Worm (Caenorhabditis elegans) whole organism, L4 larva: Measurements from ENCODE around the gene daf-38.

Experiments
- F10B5.3 ChIP-seq: sonication (generic microtip); optimal IDR thresholded peaks from 2 replicates; lab custom pipeline; 2016; ENCODE audit warnings: mild to moderate bottlenecking, missing genetic modification characterization, missing compliant biosample characterization
- F44E2.7 ChIP-seq: fragments of 200-800 bp; sonication (Bioruptor generic); IDR thresholded peaks from 2 replicates; pipeline ENCODE4 v2.1.2; 2022; ENCODE audit warnings: missing genetic modification characterization, missing compliant biosample characterization
- Y75B8A.6 ChIP-seq: fragments of 200-800 bp; sonication (Bioruptor generic); IDR thresholded peaks from 2 replicates; pipeline ENCODE4 v1.3.6; 2022; ENCODE audit warnings: missing genetic modification reagents, missing genetic modification characterization, missing compliant biosample characterization
- arid-1 ChIP-seq: fragments of 200-800 bp; sonication (Bioruptor generic); conservative IDR thresholded peaks from 2 replicates; pipeline ENCODE4 v1.3.6; 2022; ENCODE audit warnings: missing genetic modification reagents, missing genetic modification characterization, missing compliant biosample characterization
- hmg-1.1 ChIP-seq: fragments of 200-800 bp; sonication (Bioruptor generic); IDR thresholded peaks from 2 replicates; pipeline ENCODE4 v1.3.6; 2022; ENCODE audit warnings: missing genetic modification reagents, missing genetic modification characterization, missing compliant biosample characterization
- jun-1 ChIP-seq: fragments of 150-350 bp; optimal IDR thresholded peaks from 2 replicates; lab custom pipeline; 2014; ENCODE audit warnings: missing biosample characterization, missing genetic modification reagents, missing genetic modification characterization
- lin-15B ChIP-seq: fragments of 150-350 bp; sonication (generic microtip); optimal IDR thresholded peaks from 3 replicates; lab custom pipeline; 2014; ENCODE audit warnings: missing biosample characterization, missing genetic modification characterization
- nhr-102 ChIP-seq: sonication (generic microtip); optimal IDR thresholded peaks from 2 replicates; lab custom pipeline; 2016; ENCODE audit warnings: mild to moderate bottlenecking, missing genetic modification characterization, moderate library complexity, missing compliant biosample characterization
- nhr-41 ChIP-seq: fragments of 200-800 bp; sonication (Bioruptor generic); IDR thresholded peaks from 2 replicates; pipeline ENCODE4 v1.3.6; 2022; ENCODE audit warnings: missing genetic modification reagents, missing genetic modification characterization, missing compliant biosample characterization
- sdz-12 ChIP-seq: fragments of 200-800 bp; sonication (Bioruptor generic); optimal IDR thresholded peaks from 2 replicates; lab custom pipeline; 2018; ENCODE audit warnings: mild to moderate bottlenecking, missing genetic modification characterization, missing compliant biosample characterization
- spr-1 ChIP-seq: sonication (generic microtip); optimal IDR thresholded peaks from 2 replicates; lab custom pipeline; 2016; ENCODE audit warnings: mild to moderate bottlenecking, missing genetic modification characterization, missing compliant biosample characterization
- tag-97 ChIP-seq: fragments of 200-800 bp; sonication (Bioruptor generic); IDR thresholded peaks from 2 replicates; pipeline ENCODE4 v1.3.6; 2022; ENCODE audit warnings: missing genetic modification characterization, missing compliant biosample characterization
- zfp-3 ChIP-seq: fragments of 200-800 bp; sonication (Bioruptor generic); conservative IDR thresholded peaks from 2 replicates; pipeline ENCODE4 v1.3.6; 2022; ENCODE audit warnings: missing genetic modification reagents, missing genetic modification characterization, missing compliant biosample characterization
- ztf-7 ChIP-seq: fragments of 150-350 bp; optimal IDR thresholded peaks from 2 replicates; lab custom pipeline; 2014; ENCODE audit warnings: missing biosample characterization, missing genetic modification characterization

Gene daf-38

ce11 chrIV:15872633-15873032, 52.8 kb downstream of the daf-38 start, which contains the start of gene gcy-25:
Gene gcy-25 (plus strand): TSS chrIV:15872933.
- no peak for TF ChIP-seq sdz-12 (GFP tag; lab: Kevin White, UChicago)
- no peak for TF ChIP-seq F10B5.3 (tag; lab: Kevin White, UChicago)
- TF ChIP-seq nhr-102, result no peak
- no peak for TF ChIP-seq nhr-41
- no peak for TF ChIP-seq F44E2.7 (GFP tag; lab: Robert Waterston, UW)
- no peak for TF ChIP-seq zfp-3 (GFP tag; lab: Robert Waterston, UW)
- no peak for TF ChIP-seq Y75B8A.6 (GFP tag; lab: Robert Waterston, UW)
- TF ChIP-seq ztf-7 (tag; lab: Kevin White, UChicago), result no peak
- TF ChIP-seq hmg-1.1 (GFP tag; lab: Robert Waterston, UW), result no peak
- no peak for TF ChIP-seq spr-1 (tag; lab: Kevin White, UChicago)
- no peak for TF ChIP-seq arid-1 (GFP tag; lab: Robert Waterston, UW)
- TF ChIP-seq jun-1, result no peak
- no peak for TF ChIP-seq tag-97 (GFP tag; lab: Robert Waterston, UW)
- TF ChIP-seq lin-15B (tag; lab: Kevin White, UChicago), result no peak
- TF ChIP-seq, all 104 proteins: peak for 0
